Fruit fly (Drosophila melanogaster) whole organism, pupa: ENCODE measurements around the gene Acp95EF.

ENCODE experiments used
- CG10348 ChIP-seq: fragments of 200-800 bp; sonication (Bioruptor generic); IDR thresholded peaks from 2 replicates; pipeline ENCODE4 v1.3.6; 2022; ENCODE audit warnings: missing biosample characterization, missing genetic modification characterization
- CG12605 ChIP-seq: fragments of 200-800 bp; sonication (Bioruptor generic); IDR thresholded peaks from 2 replicates; pipeline ENCODE4 v1.3.6; 2022; ENCODE audit warnings: missing biosample characterization, missing genetic modification characterization
- CG13204 ChIP-seq: fragments of 200-800 bp; sonication (Bioruptor generic); optimal IDR thresholded peaks from 2 replicates; lab custom pipeline; 2018; ENCODE audit warnings: missing biosample characterization, mild to moderate bottlenecking, missing genetic modification characterization, moderate library complexity
- CG14655 ChIP-seq: fragments of 200-800 bp; sonication (Bioruptor generic); optimal IDR thresholded peaks from 3 replicates; lab custom pipeline; 2017; ENCODE audit warnings: mild to moderate bottlenecking, missing biosample characterization, missing genetic modification reagents, missing genetic modification characterization
- CG15710 ChIP-seq: fragments of 200-800 bp; sonication (Bioruptor generic); optimal IDR thresholded peaks from 2 replicates; lab custom pipeline; 2018; ENCODE audit warnings: missing biosample characterization, mild to moderate bottlenecking, missing genetic modification characterization, moderate library complexity
- CG17806 ChIP-seq: fragments of 200-800 bp; sonication (Bioruptor generic); optimal IDR thresholded peaks from 2 replicates; lab custom pipeline; 2018; ENCODE audit warnings: missing biosample characterization, mild to moderate bottlenecking, missing genetic modification characterization, moderate library complexity
- CG32121 ChIP-seq: fragments of 200-800 bp; sonication (Bioruptor generic); IDR thresholded peaks from 2 replicates; pipeline ENCODE4 v1.3.6; 2022; ENCODE audit warnings: missing biosample characterization, missing genetic modification characterization
- CG34367 ChIP-seq: fragments of 200-800 bp; sonication (Bioruptor generic); optimal IDR thresholded peaks from 2 replicates; lab custom pipeline; 2018; ENCODE audit warnings: missing biosample characterization, mild to moderate bottlenecking, missing genetic modification characterization
- CG4496 ChIP-seq: fragments of 200-800 bp; sonication (Bioruptor generic); IDR thresholded peaks from 3 replicates; pipeline ENCODE4 v1.3.6; 2022; ENCODE audit warnings: missing biosample characterization, missing genetic modification characterization
- CG8159 ChIP-seq: fragments of 200-800 bp; sonication (Bioruptor generic); optimal IDR thresholded peaks from 3 replicates; lab custom pipeline; 2018; ENCODE audit warnings: missing biosample characterization, mild to moderate bottlenecking, missing genetic modification characterization, moderate library complexity
- CG8301 ChIP-seq: fragments of 200-800 bp; sonication (Bioruptor generic); optimal IDR thresholded peaks from 2 replicates; lab custom pipeline; 2018; ENCODE audit warnings: missing biosample characterization, mild to moderate bottlenecking, missing genetic modification characterization
- CG9948 ChIP-seq: fragments of 200-800 bp; sonication (Bioruptor generic); optimal IDR thresholded peaks from 2 replicates; lab custom pipeline; 2018; ENCODE audit warnings: missing biosample characterization, mild to moderate bottlenecking, missing genetic modification characterization, moderate library complexity
- D1 ChIP-seq: fragments of 200-800 bp; sonication (Bioruptor generic); optimal IDR thresholded peaks from 2 replicates; lab custom pipeline; 2018; ENCODE audit warnings: missing biosample characterization, mild to moderate bottlenecking, missing genetic modification characterization, moderate library complexity
- EcR ChIP-seq: fragments of 200-800 bp; sonication (Bioruptor generic); optimal IDR thresholded peaks from 3 replicates; lab custom pipeline; 2019; ENCODE audit warnings: missing biosample characterization, missing genetic modification characterization, mild to moderate bottlenecking, moderate library complexity, missing genetic modification reagents
- Ets98B ChIP-seq: fragments of 200-800 bp; sonication (Bioruptor generic); IDR thresholded peaks from 2 replicates; pipeline ENCODE4 v1.3.6; 2022; ENCODE audit warnings: missing biosample characterization, missing genetic modification characterization
- Pif1A ChIP-seq: fragments of 200-800 bp; sonication (Bioruptor generic); optimal IDR thresholded peaks from 3 replicates; lab custom pipeline; 2016; ENCODE audit warnings: missing biosample characterization, missing genetic modification characterization
- Pif1B ChIP-seq: fragments of 200-800 bp; sonication (Bioruptor generic); optimal IDR thresholded peaks from 3 replicates; lab custom pipeline; 2016; ENCODE audit warnings: missing biosample characterization, missing genetic modification characterization
- Snoo ChIP-seq: fragments of 200-800 bp; sonication (Bioruptor generic); optimal IDR thresholded peaks from 3 replicates; lab custom pipeline; 2017; ENCODE audit warnings: missing biosample characterization, mild to moderate bottlenecking, missing genetic modification characterization, inconsistent platforms
- fd96Ca ChIP-seq: fragments of 200-800 bp; sonication (Bioruptor generic); IDR thresholded peaks from 3 replicates; pipeline ENCODE4 v1.3.6; 2022; ENCODE audit warnings: missing biosample characterization, missing genetic modification characterization
- gl ChIP-seq: fragments of 200-800 bp; sonication (Bioruptor generic); optimal IDR thresholded peaks from 2 replicates; lab custom pipeline; 2018; ENCODE audit warnings: missing biosample characterization, mild to moderate bottlenecking, missing genetic modification characterization
- rn ChIP-seq: fragments of 200-800 bp; sonication (Bioruptor generic); IDR thresholded peaks from 2 replicates; pipeline ENCODE4 v1.3.6; 2022; ENCODE audit warnings: missing biosample characterization, missing genetic modification characterization

Acp95EF gene

DNA sequence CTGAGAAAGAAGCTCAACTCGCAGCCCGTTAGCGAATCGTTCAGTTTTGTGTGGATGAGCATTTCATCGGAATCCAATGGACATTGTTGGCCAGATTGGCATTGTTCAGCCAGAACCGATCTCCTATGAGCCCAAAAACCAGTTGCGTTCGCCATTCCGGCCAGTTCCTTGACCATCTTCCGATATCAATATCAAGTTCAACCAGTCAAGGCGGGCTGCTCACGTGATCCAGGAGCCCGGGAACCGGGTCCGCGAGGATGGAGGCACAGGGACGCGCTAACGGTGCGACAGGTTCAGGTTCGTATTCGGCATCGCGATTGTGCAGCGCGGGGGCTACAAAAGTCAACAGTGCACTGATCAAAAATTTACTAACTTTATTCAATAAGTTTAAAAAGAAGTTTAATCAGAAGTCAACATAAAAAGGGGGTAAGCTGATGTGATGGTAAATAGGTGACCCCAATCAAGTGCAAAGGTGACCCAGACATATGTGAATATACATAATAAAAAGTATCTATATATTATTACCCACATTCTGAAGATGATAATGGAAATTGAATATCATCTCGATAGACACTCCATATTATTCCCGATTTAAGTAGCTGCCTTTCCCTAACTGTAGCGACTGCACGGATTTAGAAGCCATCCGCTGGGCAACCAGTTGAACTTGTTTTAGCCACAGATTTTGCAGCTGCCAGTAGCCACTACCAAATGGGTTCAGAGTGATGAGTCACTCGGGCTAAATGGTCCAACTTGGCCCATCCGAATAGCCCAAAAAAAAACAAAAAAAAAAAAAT is 38.2 kb downstream of the Acp95EF start:
- TF ChIP-seq Pif1B (GFP tag; lab: Kevin White, UChicago), result peak; percentile 88
- peak; percentile 83 for TF ChIP-seq CG8301
- peak; percentile 85 for TF ChIP-seq CG17806 (tag; lab: Kevin White, UChicago)
- TF ChIP-seq CG9948 (tag; lab: Kevin White, UChicago), result peak; percentile 88
- TF ChIP-seq fd96Ca, result peak; percentile 83
- TF ChIP-seq D1 (tag; lab: Kevin White, UChicago), result peak; percentile 66
- TF ChIP-seq CG10348 (GFP tag; lab: Robert Waterston, UW), result no peak
- peak; percentile 85 for TF ChIP-seq CG34367 (tag; lab: Kevin White, UChicago)
- TF ChIP-seq EcR (GFP tag; lab: Kevin White, UChicago), result peak; percentile 97
- TF ChIP-seq CG32121 (GFP tag; lab: Robert Waterston, UW), result peak; percentile 51
- TF ChIP-seq CG12605 (GFP tag; lab: Robert Waterston, UW), result peak; percentile 60
- TF ChIP-seq CG13204 (GFP tag; lab: Kevin White, UChicago), result peak; percentile 84
- TF ChIP-seq Snoo, result peak; percentile 80
- TF ChIP-seq CG4496, result peak; percentile 71
- TF ChIP-seq gl (tag; lab: Kevin White, UChicago), result peak; percentile 68
- TF ChIP-seq Ets98B (GFP tag; lab: Robert Waterston, UW), result no peak; the same call in none of the 2 replicates
- TF ChIP-seq CG15710 (tag; lab: Kevin White, UChicago), result peak; percentile 93
- TF ChIP-seq Pif1A (GFP tag; lab: Kevin White, UChicago), result peak; percentile 86
- TF ChIP-seq CG14655 (GFP tag; lab: Kevin White, UChicago), result peak; percentile 91
- peak; percentile 40; the same call in 1 of the 2 replicates for TF ChIP-seq rn (GFP tag; lab: Robert Waterston, UW)
- peak; percentile 93 for TF ChIP-seq CG8159 (tag; lab: Kevin White, UChicago)

DNA sequence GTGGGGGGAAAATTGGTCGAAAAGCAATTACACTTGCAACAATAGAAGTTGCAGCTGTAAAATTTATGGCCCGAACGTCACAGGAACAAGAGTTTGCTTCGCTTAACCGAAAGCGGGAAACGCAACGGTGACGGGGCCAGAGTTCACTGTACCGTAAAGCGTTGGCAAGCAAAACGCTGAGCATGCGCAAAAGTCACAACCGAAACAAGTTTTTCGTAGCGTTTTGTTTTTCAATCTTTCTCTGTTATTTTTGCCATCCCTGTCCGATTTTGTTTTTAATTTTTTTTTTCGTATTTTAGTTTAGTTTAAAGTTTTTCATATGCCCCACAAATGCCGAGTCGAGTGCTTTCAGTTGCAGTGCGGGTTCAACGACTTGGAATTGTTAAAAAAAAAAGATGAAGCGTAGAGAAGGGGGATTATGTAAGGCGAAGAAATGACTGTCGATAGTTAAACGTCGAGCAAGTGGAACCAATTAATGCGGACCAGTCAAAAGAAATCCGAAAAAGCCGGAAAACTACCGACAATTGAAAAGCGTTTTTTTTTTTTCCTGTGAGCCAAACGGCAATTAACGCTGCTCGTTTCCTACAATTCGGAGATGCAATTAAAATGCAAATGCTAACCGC is 38.9 kb downstream of the Acp95EF start:
- TF ChIP-seq CG8159 (tag; lab: Kevin White, UChicago), result no peak
- no peak for TF ChIP-seq CG9948 (tag; lab: Kevin White, UChicago)
- TF ChIP-seq EcR (GFP tag; lab: Kevin White, UChicago), result peak; percentile 82
- no peak for TF ChIP-seq gl (tag; lab: Kevin White, UChicago)

DNA sequence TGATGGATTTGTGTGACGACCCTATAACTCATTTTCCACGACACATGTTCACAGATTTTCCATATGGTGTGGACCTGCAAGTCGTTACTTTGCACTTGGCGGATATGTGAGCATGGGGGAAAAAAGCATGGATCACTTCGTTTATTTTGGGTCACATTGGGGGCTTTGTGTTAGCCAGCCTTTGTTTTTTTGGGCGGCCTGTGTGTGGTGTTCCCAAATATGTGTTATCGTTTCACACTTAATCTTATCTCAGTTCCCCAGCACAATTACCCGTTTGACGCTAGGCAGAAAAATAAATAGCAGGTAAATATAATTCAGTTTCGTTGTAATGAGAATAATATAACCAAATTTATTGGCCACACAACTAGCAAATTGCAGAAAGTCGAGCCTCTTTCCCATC is 39.5 kb downstream of the Acp95EF start:
- TF ChIP-seq CG8159 (tag; lab: Kevin White, UChicago) (no peak), Ets98B (GFP tag; lab: Robert Waterston, UW) (no peak), Pif1A (GFP tag; lab: Kevin White, UChicago) (no peak), rn (GFP tag; lab: Robert Waterston, UW) (no peak), CG4496 (no peak), CG15710 (tag; lab: Kevin White, UChicago) (no peak), Pif1B (GFP tag; lab: Kevin White, UChicago) (no peak), CG9948 (tag; lab: Kevin White, UChicago) (no peak), CG34367 (tag; lab: Kevin White, UChicago) (no peak), fd96Ca (no peak)

DNA sequence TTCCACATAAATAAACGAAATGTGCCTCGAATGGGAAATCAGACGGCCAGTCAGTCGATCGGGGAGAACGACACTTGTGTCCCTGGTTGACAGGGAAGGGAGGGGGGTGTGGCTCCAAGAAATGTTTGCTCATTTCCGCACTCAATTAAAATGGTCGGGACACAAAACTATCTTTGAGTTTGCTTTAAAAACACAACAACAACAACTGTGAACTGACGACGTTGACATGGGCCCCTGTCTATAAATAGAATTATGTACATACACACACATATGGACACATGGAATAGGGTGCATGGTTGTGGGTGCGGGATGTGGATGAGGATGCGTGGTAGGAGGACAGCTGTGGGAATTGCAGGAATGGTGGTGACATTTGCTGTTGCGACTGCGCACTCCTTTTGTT is 41.3 kb downstream of the Acp95EF start:
- TF ChIP-seq CG34367 (tag; lab: Kevin White, UChicago), result no peak
- TF ChIP-seq EcR (GFP tag; lab: Kevin White, UChicago), result peak; percentile 80
- no peak for TF ChIP-seq CG9948 (tag; lab: Kevin White, UChicago)
- peak; percentile 27 for TF ChIP-seq CG13204 (GFP tag; lab: Kevin White, UChicago)
- TF ChIP-seq Pif1B (GFP tag; lab: Kevin White, UChicago), result no peak
- TF ChIP-seq gl (tag; lab: Kevin White, UChicago), result no peak
- TF ChIP-seq Snoo, result no peak
- TF ChIP-seq CG12605 (GFP tag; lab: Robert Waterston, UW), result no peak

DNA sequence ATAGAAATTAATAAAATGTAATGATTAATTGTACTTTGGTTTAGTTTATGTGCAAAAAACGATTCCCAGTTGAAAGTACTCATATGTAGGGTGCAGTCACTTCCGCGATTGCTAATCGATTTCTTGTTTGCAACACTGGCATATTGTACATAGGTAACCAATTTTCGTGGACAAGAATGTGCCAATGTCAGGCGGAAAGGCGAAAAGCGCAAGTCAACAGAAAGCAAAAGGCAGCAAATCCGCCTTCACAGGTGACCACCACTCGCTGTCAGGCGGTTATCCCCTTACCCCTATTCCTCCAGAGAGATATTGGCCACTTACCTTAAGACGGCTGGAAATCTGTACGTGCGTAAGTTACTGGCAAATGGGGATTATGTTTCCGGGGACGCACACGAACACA is 41.8 kb downstream of the Acp95EF start:
- TF ChIP-seq CG17806 (tag; lab: Kevin White, UChicago), result no peak
- no peak for TF ChIP-seq EcR (GFP tag; lab: Kevin White, UChicago)
- TF ChIP-seq CG9948 (tag; lab: Kevin White, UChicago), result no peak
- no peak for TF ChIP-seq CG34367 (tag; lab: Kevin White, UChicago)
- no peak for TF ChIP-seq CG8301
- no peak for TF ChIP-seq Pif1B (GFP tag; lab: Kevin White, UChicago)
- no peak for TF ChIP-seq CG10348 (GFP tag; lab: Robert Waterston, UW)
- TF ChIP-seq CG12605 (GFP tag; lab: Robert Waterston, UW), result no peak
- TF ChIP-seq D1 (tag; lab: Kevin White, UChicago), result no peak
- no peak for TF ChIP-seq gl (tag; lab: Kevin White, UChicago)
- TF ChIP-seq Snoo, result no peak

DNA sequence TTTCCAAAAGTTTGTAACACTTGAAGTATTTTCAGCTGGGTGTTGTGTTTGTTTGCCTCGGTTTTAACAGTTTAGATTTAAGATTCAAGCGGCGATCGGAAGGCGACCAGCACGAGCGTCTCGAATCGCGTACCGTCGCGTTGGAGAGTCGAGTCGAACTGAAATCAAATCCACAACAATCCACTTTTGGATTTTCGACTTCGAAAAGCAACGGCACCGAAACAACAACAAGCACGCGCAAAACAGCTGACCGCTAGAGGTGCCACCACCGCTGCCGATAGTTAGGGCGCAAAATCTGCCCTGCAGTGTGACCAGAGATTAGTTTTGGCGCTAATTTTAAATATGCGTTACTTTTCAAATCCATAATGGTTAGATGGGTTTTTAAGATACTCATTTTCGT is 42.3 kb downstream of the Acp95EF start, which contains the start of gene jar:
Gene jar (minus strand): TSS at position 163 of the 400 bp plus-strand sequence.
- TF ChIP-seq gl (tag; lab: Kevin White, UChicago), result peak; percentile 25
- TF ChIP-seq CG9948 (tag; lab: Kevin White, UChicago), result no peak
- peak; percentile 31; the same call in 1 of the 3 replicates for TF ChIP-seq CG4496
- TF ChIP-seq Snoo, result peak; percentile 18
- no peak for TF ChIP-seq rn (GFP tag; lab: Robert Waterston, UW)
- TF ChIP-seq Ets98B (GFP tag; lab: Robert Waterston, UW), result peak; percentile 49; the same call in 1 of the 2 replicates
- no peak; the same call in 2 of the 3 replicates for TF ChIP-seq fd96Ca
- TF ChIP-seq CG8301, result no peak
- no peak for TF ChIP-seq D1 (tag; lab: Kevin White, UChicago)
- TF ChIP-seq CG17806 (tag; lab: Kevin White, UChicago), result no peak
- no peak for TF ChIP-seq Pif1B (GFP tag; lab: Kevin White, UChicago)
- TF ChIP-seq CG14655 (GFP tag; lab: Kevin White, UChicago), result no peak
- TF ChIP-seq Pif1A (GFP tag; lab: Kevin White, UChicago), result no peak
- peak; percentile 16 for TF ChIP-seq CG8159 (tag; lab: Kevin White, UChicago)
- TF ChIP-seq CG15710 (tag; lab: Kevin White, UChicago), result no peak
- peak; percentile 39 for TF ChIP-seq EcR (GFP tag; lab: Kevin White, UChicago)
- peak; percentile 12 for TF ChIP-seq CG13204 (GFP tag; lab: Kevin White, UChicago)
- no peak for TF ChIP-seq CG10348 (GFP tag; lab: Robert Waterston, UW)
- no peak for TF ChIP-seq CG34367 (tag; lab: Kevin White, UChicago)
- TF ChIP-seq CG12605 (GFP tag; lab: Robert Waterston, UW), result peak; percentile 29; the same call in 1 of the 2 replicates
- TF ChIP-seq CG32121 (GFP tag; lab: Robert Waterston, UW), result peak; percentile 27; the same call in 1 of the 2 replicates
